Worm (Caenorhabditis elegans) whole organism, mixed stage, embryonic: ENCODE data around the gene cest-25.

Experiments used
- M03D4.4 ChIP-seq: sonication (generic microtip); optimal IDR thresholded peaks from 2 replicates; lab custom pipeline; 2017; ENCODE audit warnings: mild to moderate bottlenecking, missing genetic modification characterization, missing compliant biosample characterization
- bed-3 ChIP-seq: fragments of 200-800 bp; sonication (Bioruptor generic); optimal IDR thresholded peaks from 3 replicates; lab custom pipeline; 2018; ENCODE audit warnings: mild to moderate bottlenecking, missing genetic modification characterization, moderate library complexity, missing compliant biosample characterization
- blmp-1 ChIP-seq: fragments of 150-350 bp; optimal IDR thresholded peaks from 2 replicates; lab custom pipeline; 2014; ENCODE audit warnings: missing biosample characterization, missing genetic modification characterization
- ceh-39 ChIP-seq: fragments of 150-350 bp; optimal IDR thresholded peaks from 2 replicates; lab custom pipeline; 2014; ENCODE audit warnings: missing biosample characterization, missing genetic modification characterization
- ceh-43 ChIP-seq: fragments of 200-800 bp; sonication (Bioruptor generic); optimal IDR thresholded peaks from 2 replicates; lab custom pipeline; 2018; ENCODE audit warnings: mild to moderate bottlenecking, missing genetic modification characterization, moderate library complexity, missing compliant biosample characterization
- ceh-83 ChIP-seq: fragments of 200-800 bp; sonication (Bioruptor generic); optimal IDR thresholded peaks from 2 replicates; lab custom pipeline; 2018; ENCODE audit warnings: mild to moderate bottlenecking, missing genetic modification characterization, missing compliant biosample characterization
- ces-1 ChIP-seq: fragments of 150-350 bp; optimal IDR thresholded peaks from 2 replicates; lab custom pipeline; 2014; ENCODE audit warnings: missing biosample characterization, missing genetic modification reagents, missing genetic modification characterization
- cnd-1 ChIP-seq: fragments of 200-800 bp; sonication (Bioruptor generic); optimal IDR thresholded peaks from 2 replicates; lab custom pipeline; 2018; ENCODE audit warnings: mild to moderate bottlenecking, missing genetic modification characterization, missing compliant biosample characterization
- drap-1 ChIP-seq: fragments of 200-800 bp; sonication (Bioruptor generic); optimal IDR thresholded peaks from 3 replicates; lab custom pipeline; 2018; ENCODE audit warnings: mild to moderate bottlenecking, missing genetic modification characterization, missing compliant biosample characterization
- elt-1 ChIP-seq: sonication (generic microtip); optimal IDR thresholded peaks from 2 replicates; lab custom pipeline; 2017; ENCODE audit warnings: missing genetic modification characterization, mild to moderate bottlenecking, missing compliant biosample characterization, antibody characterized with exemption, moderate library complexity, borderline replicate concordance; ENCODE audit not compliant: insufficient read depth
- elt-3 ChIP-seq: fragments of 150-350 bp; optimal IDR thresholded peaks from 2 replicates; lab custom pipeline; 2014; ENCODE audit warnings: missing biosample characterization, missing genetic modification characterization
- flh-1 ChIP-seq: fragments of 200-800 bp; sonication (Bioruptor generic); optimal IDR thresholded peaks from 2 replicates; lab custom pipeline; 2018; ENCODE audit warnings: mild to moderate bottlenecking, missing genetic modification characterization, moderate library complexity, missing compliant biosample characterization
- ham-2 ChIP-seq: fragments of 200-800 bp; sonication (Bioruptor generic); optimal IDR thresholded peaks from 2 replicates; lab custom pipeline; 2018; ENCODE audit warnings: mild to moderate bottlenecking, missing genetic modification characterization, missing compliant biosample characterization
- hlh-1 ChIP-seq: fragments of 150-350 bp; optimal IDR thresholded peaks from 2 replicates; lab custom pipeline; 2014; ENCODE audit warnings: missing biosample characterization, missing genetic modification reagents, missing genetic modification characterization
- lin-13 ChIP-seq: fragments of 150-350 bp; optimal IDR thresholded peaks from 2 replicates; lab custom pipeline; 2014; ENCODE audit warnings: missing biosample characterization, missing genetic modification characterization
- lin-32 ChIP-seq: fragments of 200-800 bp; sonication (Bioruptor generic); optimal IDR thresholded peaks from 2 replicates; lab custom pipeline; 2018; ENCODE audit warnings: mild to moderate bottlenecking, missing genetic modification characterization, missing compliant biosample characterization
- lsy-2 ChIP-seq: fragments of 150-350 bp; optimal IDR thresholded peaks from 2 replicates; lab custom pipeline; 2014; ENCODE audit warnings: missing biosample characterization, missing genetic modification characterization
- mab-5 ChIP-seq: fragments of 150-350 bp; optimal IDR thresholded peaks from 2 replicates; lab custom pipeline; 2014; ENCODE audit warnings: missing biosample characterization, missing genetic modification characterization
- mep-1 ChIP-seq: fragments of 150-350 bp; optimal IDR thresholded peaks from 2 replicates; lab custom pipeline; 2017; ENCODE audit warnings: missing biosample characterization, missing genetic modification reagents, missing genetic modification characterization, inconsistent platforms
- mls-2 ChIP-seq: sonication (generic microtip); optimal IDR thresholded peaks from 2 replicates; lab custom pipeline; 2016; ENCODE audit warnings: mild to moderate bottlenecking, missing genetic modification characterization, moderate library complexity, missing compliant biosample characterization
- nhr-12 ChIP-seq: fragments of 150-350 bp; optimal IDR thresholded peaks from 2 replicates; lab custom pipeline; 2014; ENCODE audit warnings: missing biosample characterization, missing genetic modification characterization
- nhr-2 ChIP-seq: fragments of 150-350 bp; optimal IDR thresholded peaks from 2 replicates; lab custom pipeline; 2014; ENCODE audit warnings: missing biosample characterization, missing genetic modification characterization
- nhr-237 ChIP-seq: fragments of 150-350 bp; optimal IDR thresholded peaks from 2 replicates; lab custom pipeline; 2014; ENCODE audit warnings: missing biosample characterization, missing genetic modification characterization
- nhr-28 ChIP-seq: fragments of 150-350 bp; optimal IDR thresholded peaks from 2 replicates; lab custom pipeline; 2014; ENCODE audit warnings: missing biosample characterization, missing genetic modification characterization
- nhr-76 ChIP-seq: sonication (generic microtip); optimal IDR thresholded peaks from 2 replicates; lab custom pipeline; 2017; ENCODE audit warnings: missing biosample characterization, missing genetic modification characterization
- pha-4 ChIP-seq: fragments of 150-350 bp; optimal IDR thresholded peaks from 2 replicates; lab custom pipeline; 2018; ENCODE audit warnings: missing biosample characterization, missing genetic modification reagents, missing genetic modification characterization
- sem-2 ChIP-seq: fragments of 200-800 bp; sonication (Bioruptor generic); optimal IDR thresholded peaks from 2 replicates; lab custom pipeline; 2018; ENCODE audit warnings: mild to moderate bottlenecking, missing genetic modification characterization, missing compliant biosample characterization
- snpc-4 ChIP-seq: fragments of 150-350 bp; optimal IDR thresholded peaks from 2 replicates; lab custom pipeline; 2014; ENCODE audit warnings: missing biosample characterization, missing genetic modification characterization
- sptf-1 ChIP-seq: sonication (generic microtip); optimal IDR thresholded peaks from 2 replicates; lab custom pipeline; 2017; ENCODE audit warnings: mild to moderate bottlenecking, missing genetic modification characterization, moderate library complexity, missing compliant biosample characterization
- tbx-8 ChIP-seq: fragments of 200-800 bp; sonication (Bioruptor generic); optimal IDR thresholded peaks from 2 replicates; lab custom pipeline; 2018; ENCODE audit warnings: mild to moderate bottlenecking, missing genetic modification characterization, moderate library complexity, missing compliant biosample characterization
- unc-120 ChIP-seq: sonication (generic microtip); optimal IDR thresholded peaks from 2 replicates; lab custom pipeline; 2017; ENCODE audit warnings: missing genetic modification characterization, missing compliant biosample characterization; ENCODE audit not compliant: poor library complexity, severe bottlenecking
- unc-39 ChIP-seq: fragments of 150-350 bp; optimal IDR thresholded peaks from 2 replicates; lab custom pipeline; 2014; ENCODE audit warnings: missing biosample characterization, missing genetic modification characterization
- unc-62 ChIP-seq: fragments of 150-350 bp; optimal IDR thresholded peaks from 2 replicates; lab custom pipeline; 2014; ENCODE audit warnings: missing biosample characterization, missing genetic modification reagents, missing genetic modification characterization
- zip-8 ChIP-seq: fragments of 150-350 bp; optimal IDR thresholded peaks from 2 replicates; lab custom pipeline; 2014; ENCODE audit warnings: missing biosample characterization, missing genetic modification characterization
- ztf-11 ChIP-seq: fragments of 150-350 bp; optimal IDR thresholded peaks from 2 replicates; lab custom pipeline; 2014; ENCODE audit warnings: missing biosample characterization, missing genetic modification characterization

Gene cest-25

DNA sequence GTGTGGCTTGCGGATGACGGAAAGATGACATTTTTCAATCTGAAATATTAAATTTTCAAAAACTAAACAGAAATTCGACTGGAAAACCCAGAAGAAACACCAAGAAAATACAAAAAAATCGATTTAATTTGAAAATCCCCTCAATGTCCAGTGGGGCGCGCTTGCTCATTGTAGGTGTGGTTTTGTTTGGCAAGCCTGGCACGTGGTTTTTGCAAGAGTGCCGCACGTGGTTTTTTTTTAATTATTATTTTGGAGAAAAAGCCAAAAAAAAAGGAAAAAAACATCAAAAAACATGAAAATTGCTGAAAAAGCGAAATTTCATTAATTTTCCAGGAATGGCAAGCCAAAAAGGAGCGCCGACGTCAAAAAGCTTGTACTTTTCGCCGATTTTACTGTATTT lies 29.3 kb upstream of the cest-25 start, which contains the start of gene swsn-3:
TSS of gene swsn-3 (minus strand) at position 45 of the 400 bp plus-strand sequence.
- TF ChIP-seq unc-39 (tag; lab: Kevin White, UChicago) (peak; percentile 64), lin-13 (peak; percentile 90), nhr-237 (peak; percentile 94), cnd-1 (peak; percentile 59), sem-2 (GFP tag; lab: Kevin White, UChicago) (peak; percentile 58), ceh-83 (GFP tag; lab: Kevin White, UChicago) (peak; percentile 88), ces-1 (GFP tag; lab: Kevin White, UChicago) (peak; percentile 88), sptf-1 (tag; lab: Kevin White, UChicago) (peak; percentile 92), nhr-28 (tag; lab: Kevin White, UChicago) (peak; percentile 39), pha-4 (peak; percentile 79), mep-1 (tag; lab: Kevin White, UChicago) (peak; percentile 93), snpc-4 (tag; lab: Kevin White, UChicago) (no peak), ham-2 (GFP tag; lab: Kevin White, UChicago) (peak; percentile 63), ceh-39 (tag; lab: Kevin White, UChicago) (peak; percentile 90), M03D4.4 (tag; lab: Kevin White, UChicago) (peak; percentile 89), lin-32 (GFP tag; lab: Kevin White, UChicago) (no peak), nhr-76 (tag; lab: Kevin White, UChicago) (peak; percentile 56), blmp-1 (tag; lab: Kevin White, UChicago) (peak; percentile 9), elt-1 (tag; lab: Kevin White, UChicago) (peak; percentile 22), tbx-8 (GFP tag; lab: Kevin White, UChicago) (peak; percentile 79), mab-5 (peak; percentile 80), bed-3 (GFP tag; lab: Kevin White, UChicago) (peak; percentile 68), ceh-43 (GFP tag; lab: Kevin White, UChicago) (peak; percentile 95), hlh-1 (tag; lab: Kevin White, UChicago) (peak; percentile 78), ztf-11 (peak; percentile 88), unc-62 (GFP tag; lab: Kevin White, UChicago) (peak; percentile 46), elt-3 (peak; percentile 38), nhr-12 (tag; lab: Kevin White, UChicago) (peak; percentile 60), mls-2 (tag; lab: Kevin White, UChicago) (peak; percentile 93), lsy-2 (tag; lab: Kevin White, UChicago) (peak; percentile 84), flh-1 (GFP tag; lab: Kevin White, UChicago) (peak; percentile 61), unc-120 (tag; lab: Kevin White, UChicago) (peak; percentile 88), nhr-2 (tag; lab: Kevin White, UChicago) (peak; percentile 36), zip-8 (tag; lab: Kevin White, UChicago) (no peak), drap-1 (GFP tag; lab: Kevin White, UChicago) (peak; percentile 76)

DNA sequence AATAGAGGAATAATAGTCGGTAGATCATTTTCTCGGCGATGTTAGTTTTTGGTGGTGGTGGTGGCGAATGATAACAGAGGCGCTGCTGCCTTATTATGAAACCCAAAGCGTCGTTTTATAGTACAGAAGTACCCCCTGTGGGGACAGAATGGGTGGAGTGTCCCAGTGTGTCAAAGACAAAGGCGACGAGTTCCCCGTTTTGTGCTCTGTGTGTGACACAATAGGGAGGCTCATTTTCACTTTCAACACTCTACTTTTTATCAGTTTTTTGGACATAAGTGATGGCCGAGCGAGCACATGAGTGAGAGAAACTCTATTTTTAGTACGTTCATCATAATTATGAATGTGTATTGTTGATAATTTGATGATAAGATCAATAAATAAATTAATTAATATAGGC lies 21.4 kb upstream of the cest-25 start, which contains the start of gene pho-9:
TSS of gene pho-9 (minus strand) at position 91 of the 400 bp plus-strand sequence.
- TF ChIP-seq nhr-12 (tag; lab: Kevin White, UChicago): no peak
- TF ChIP-seq elt-1 (tag; lab: Kevin White, UChicago): no peak
- TF ChIP-seq flh-1 (GFP tag; lab: Kevin White, UChicago): no peak
- TF ChIP-seq unc-39 (tag; lab: Kevin White, UChicago): no peak
- TF ChIP-seq drap-1 (GFP tag; lab: Kevin White, UChicago): no peak
- no peak for TF ChIP-seq nhr-76 (tag; lab: Kevin White, UChicago)
- no peak for TF ChIP-seq lsy-2 (tag; lab: Kevin White, UChicago)
- no peak for TF ChIP-seq elt-3
- TF ChIP-seq ceh-83 (GFP tag; lab: Kevin White, UChicago): no peak
- no peak for TF ChIP-seq sptf-1 (tag; lab: Kevin White, UChicago)
- TF ChIP-seq nhr-28 (tag; lab: Kevin White, UChicago): no peak
- TF ChIP-seq unc-62 (GFP tag; lab: Kevin White, UChicago): no peak

DNA sequence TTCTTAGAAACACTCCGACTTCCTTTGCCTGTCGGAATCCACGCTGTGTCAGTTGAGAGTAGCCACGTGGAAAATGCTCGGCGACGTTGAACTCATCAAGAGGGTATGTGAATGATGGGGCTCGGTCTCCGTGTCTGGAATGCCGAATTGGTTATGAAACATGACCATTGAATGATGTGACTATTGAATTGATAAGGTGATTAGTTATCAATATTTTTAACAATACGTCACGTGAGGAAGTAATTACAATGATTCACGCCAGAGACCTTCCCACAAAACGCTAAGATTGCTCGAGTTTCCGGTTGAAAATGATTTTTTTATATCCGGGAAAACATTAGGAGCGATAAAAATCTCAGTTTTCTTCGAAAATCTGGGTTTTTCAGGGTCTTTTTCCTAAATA lies 20.0 kb upstream of the cest-25 start:
- TF ChIP-seq ces-1 (GFP tag; lab: Kevin White, UChicago): no peak
- no peak for TF ChIP-seq M03D4.4 (tag; lab: Kevin White, UChicago)
- no peak for TF ChIP-seq tbx-8 (GFP tag; lab: Kevin White, UChicago)
- no peak for TF ChIP-seq sptf-1 (tag; lab: Kevin White, UChicago)
- TF ChIP-seq mep-1 (tag; lab: Kevin White, UChicago): no peak
- no peak for TF ChIP-seq nhr-2 (tag; lab: Kevin White, UChicago)
- TF ChIP-seq elt-3: no peak
- no peak for TF ChIP-seq lin-32 (GFP tag; lab: Kevin White, UChicago)
- TF ChIP-seq bed-3 (GFP tag; lab: Kevin White, UChicago): no peak
- TF ChIP-seq ztf-11: no peak
- TF ChIP-seq ceh-39 (tag; lab: Kevin White, UChicago): no peak
- TF ChIP-seq cnd-1: no peak
- TF ChIP-seq, all 35 proteins: peak for 0
